Worm (Caenorhabditis elegans) whole organism, mixed stage, embryonic: ENCODE data around the gene tbck-1.
A peak's percentile ranks its signal among the peaks of the same experiment; 100 is the strongest.

Source experiments
- ceh-39 ChIP-seq: fragments of 150-350 bp; optimal IDR thresholded peaks from 2 replicates; lab custom pipeline; 2014; ENCODE audit warnings: missing biosample characterization, missing genetic modification characterization
- ceh-83 ChIP-seq: fragments of 200-800 bp; sonication (Bioruptor generic); optimal IDR thresholded peaks from 2 replicates; lab custom pipeline; 2018; ENCODE audit warnings: mild to moderate bottlenecking, missing genetic modification characterization, missing compliant biosample characterization
- drap-1 ChIP-seq: fragments of 200-800 bp; sonication (Bioruptor generic); optimal IDR thresholded peaks from 3 replicates; lab custom pipeline; 2018; ENCODE audit warnings: mild to moderate bottlenecking, missing genetic modification characterization, missing compliant biosample characterization
- elt-1 ChIP-seq: sonication (generic microtip); optimal IDR thresholded peaks from 2 replicates; lab custom pipeline; 2017; ENCODE audit warnings: missing genetic modification characterization, mild to moderate bottlenecking, missing compliant biosample characterization, antibody characterized with exemption, moderate library complexity, borderline replicate concordance; ENCODE audit not compliant: insufficient read depth
- elt-3 ChIP-seq: fragments of 150-350 bp; optimal IDR thresholded peaks from 2 replicates; lab custom pipeline; 2014; ENCODE audit warnings: missing biosample characterization, missing genetic modification characterization
- flh-1 ChIP-seq: fragments of 200-800 bp; sonication (Bioruptor generic); optimal IDR thresholded peaks from 2 replicates; lab custom pipeline; 2018; ENCODE audit warnings: mild to moderate bottlenecking, missing genetic modification characterization, moderate library complexity, missing compliant biosample characterization
- ham-2 ChIP-seq: fragments of 200-800 bp; sonication (Bioruptor generic); optimal IDR thresholded peaks from 2 replicates; lab custom pipeline; 2018; ENCODE audit warnings: mild to moderate bottlenecking, missing genetic modification characterization, missing compliant biosample characterization
- lin-13 ChIP-seq: fragments of 150-350 bp; optimal IDR thresholded peaks from 2 replicates; lab custom pipeline; 2014; ENCODE audit warnings: missing biosample characterization, missing genetic modification characterization
- mab-5 ChIP-seq: fragments of 150-350 bp; optimal IDR thresholded peaks from 2 replicates; lab custom pipeline; 2014; ENCODE audit warnings: missing biosample characterization, missing genetic modification characterization
- nhr-237 ChIP-seq: fragments of 150-350 bp; optimal IDR thresholded peaks from 2 replicates; lab custom pipeline; 2014; ENCODE audit warnings: missing biosample characterization, missing genetic modification characterization
- nhr-28 ChIP-seq: fragments of 150-350 bp; optimal IDR thresholded peaks from 2 replicates; lab custom pipeline; 2014; ENCODE audit warnings: missing biosample characterization, missing genetic modification characterization
- nhr-76 ChIP-seq: sonication (generic microtip); optimal IDR thresholded peaks from 2 replicates; lab custom pipeline; 2017; ENCODE audit warnings: missing biosample characterization, missing genetic modification characterization
- pha-4 ChIP-seq: fragments of 150-350 bp; optimal IDR thresholded peaks from 2 replicates; lab custom pipeline; 2018; ENCODE audit warnings: missing biosample characterization, missing genetic modification reagents, missing genetic modification characterization
- sptf-1 ChIP-seq: sonication (generic microtip); optimal IDR thresholded peaks from 2 replicates; lab custom pipeline; 2017; ENCODE audit warnings: mild to moderate bottlenecking, missing genetic modification characterization, moderate library complexity, missing compliant biosample characterization
- tbx-8 ChIP-seq: fragments of 200-800 bp; sonication (Bioruptor generic); optimal IDR thresholded peaks from 2 replicates; lab custom pipeline; 2018; ENCODE audit warnings: mild to moderate bottlenecking, missing genetic modification characterization, moderate library complexity, missing compliant biosample characterization
- unc-62 ChIP-seq: fragments of 150-350 bp; optimal IDR thresholded peaks from 2 replicates; lab custom pipeline; 2014; ENCODE audit warnings: missing biosample characterization, missing genetic modification reagents, missing genetic modification characterization
- ztf-11 ChIP-seq: fragments of 150-350 bp; optimal IDR thresholded peaks from 2 replicates; lab custom pipeline; 2014; ENCODE audit warnings: missing biosample characterization, missing genetic modification characterization

tbck-1 gene

DNA sequence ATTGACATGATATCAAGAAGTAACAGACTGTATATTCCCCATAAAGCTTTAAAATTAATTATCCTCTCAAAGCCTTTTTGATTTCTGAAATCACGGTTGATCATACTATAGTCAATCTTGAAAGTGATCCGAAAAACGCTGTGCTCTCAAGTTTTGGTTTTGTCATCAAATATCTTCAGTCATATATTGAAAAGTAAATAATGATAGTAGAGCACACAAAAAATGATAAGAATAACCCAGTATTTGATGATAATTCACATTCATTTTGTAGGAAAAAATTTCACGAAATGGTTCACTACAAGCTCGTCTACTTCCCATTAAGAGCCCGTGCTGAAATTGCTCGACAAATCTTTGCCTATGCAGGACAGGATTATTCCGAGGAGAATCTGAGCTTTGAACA, 51.3 kb downstream of the tbck-1 start, which contains the start of gene gst-6:
TSS of gene gst-6 (plus strand) at position 263 of the 400 bp plus-strand sequence.
- TF ChIP-seq mab-5 (tag; lab: Kevin White, UChicago) = no peak
- no peak for TF ChIP-seq ceh-39
- TF ChIP-seq drap-1 (GFP tag; lab: Kevin White, UChicago) = no peak
- no peak for TF ChIP-seq ztf-11
- TF ChIP-seq tbx-8 (GFP tag; lab: Kevin White, UChicago) = no peak
- no peak for TF ChIP-seq elt-3 (tag; lab: Kevin White, UChicago)
- TF ChIP-seq ham-2 = no peak
- no peak for TF ChIP-seq nhr-76 (tag; lab: Kevin White, UChicago)
- no peak for TF ChIP-seq sptf-1
- no peak for TF ChIP-seq lin-13 (tag; lab: Kevin White, UChicago)
- no peak for TF ChIP-seq unc-62 (GFP tag; lab: Kevin White, UChicago)
- no peak for TF ChIP-seq ceh-83 (GFP tag; lab: Kevin White, UChicago)
- no peak for TF ChIP-seq elt-1 (tag; lab: Kevin White, UChicago)
- no peak for TF ChIP-seq flh-1 (GFP tag; lab: Kevin White, UChicago)

DNA sequence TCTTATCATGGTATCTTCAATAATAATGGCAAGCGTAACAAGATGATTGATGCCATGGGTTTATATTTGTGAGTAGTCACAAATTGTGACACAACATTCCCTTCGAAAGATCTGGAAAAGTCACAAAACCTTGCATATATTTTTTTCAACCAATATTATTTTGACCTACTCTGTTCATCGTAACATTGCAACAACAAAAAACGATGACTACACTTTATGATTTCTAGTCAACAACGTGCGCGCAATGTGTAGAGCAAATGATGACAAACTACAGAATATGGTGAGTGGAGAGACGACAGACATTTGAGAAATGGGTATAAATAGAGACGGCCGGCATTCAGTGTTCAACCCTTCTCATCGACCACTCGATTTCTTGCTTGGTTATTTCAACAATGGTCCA, 53.4 kb downstream of the tbck-1 start, which contains the start of gene gst-7:
TSS of gene gst-7 (plus strand) at position 336 of the 400 bp plus-strand sequence.
- TF ChIP-seq unc-62 (GFP tag; lab: Kevin White, UChicago) (no peak), ceh-39 (no peak), nhr-237 (tag; lab: Kevin White, UChicago) (no peak), nhr-76 (tag; lab: Kevin White, UChicago) (no peak), nhr-28 (tag; lab: Kevin White, UChicago) (no peak), pha-4 (tag; lab: Kevin White, UChicago) (peak; percentile 31)
